Fruit fly (Drosophila melanogaster) whole organism, pupa: ENCODE results near the gene LIMK1.

ENCODE experiments used
- CG10348 ChIP-seq: fragments of 200-800 bp; sonication (Bioruptor generic); IDR thresholded peaks from 2 replicates; pipeline ENCODE4 v1.3.6; 2022; ENCODE audit warnings: missing biosample characterization, missing genetic modification characterization
- CG12605 ChIP-seq: fragments of 200-800 bp; sonication (Bioruptor generic); IDR thresholded peaks from 2 replicates; pipeline ENCODE4 v1.3.6; 2022; ENCODE audit warnings: missing biosample characterization, missing genetic modification characterization
- CG13204 ChIP-seq: fragments of 200-800 bp; sonication (Bioruptor generic); optimal IDR thresholded peaks from 2 replicates; lab custom pipeline; 2018; ENCODE audit warnings: missing biosample characterization, mild to moderate bottlenecking, missing genetic modification characterization, moderate library complexity
- CG14655 ChIP-seq: fragments of 200-800 bp; sonication (Bioruptor generic); optimal IDR thresholded peaks from 3 replicates; lab custom pipeline; 2017; ENCODE audit warnings: mild to moderate bottlenecking, missing biosample characterization, missing genetic modification reagents, missing genetic modification characterization
- CG15710 ChIP-seq: fragments of 200-800 bp; sonication (Bioruptor generic); optimal IDR thresholded peaks from 2 replicates; lab custom pipeline; 2018; ENCODE audit warnings: missing biosample characterization, mild to moderate bottlenecking, missing genetic modification characterization, moderate library complexity
- CG17806 ChIP-seq: fragments of 200-800 bp; sonication (Bioruptor generic); optimal IDR thresholded peaks from 2 replicates; lab custom pipeline; 2018; ENCODE audit warnings: missing biosample characterization, mild to moderate bottlenecking, missing genetic modification characterization, moderate library complexity
- CG32121 ChIP-seq: fragments of 200-800 bp; sonication (Bioruptor generic); IDR thresholded peaks from 2 replicates; pipeline ENCODE4 v1.3.6; 2022; ENCODE audit warnings: missing biosample characterization, missing genetic modification characterization
- CG34367 ChIP-seq: fragments of 200-800 bp; sonication (Bioruptor generic); optimal IDR thresholded peaks from 2 replicates; lab custom pipeline; 2018; ENCODE audit warnings: missing biosample characterization, mild to moderate bottlenecking, missing genetic modification characterization
- CG4496 ChIP-seq: fragments of 200-800 bp; sonication (Bioruptor generic); IDR thresholded peaks from 3 replicates; pipeline ENCODE4 v1.3.6; 2022; ENCODE audit warnings: missing biosample characterization, missing genetic modification characterization
- CG8159 ChIP-seq: fragments of 200-800 bp; sonication (Bioruptor generic); optimal IDR thresholded peaks from 3 replicates; lab custom pipeline; 2018; ENCODE audit warnings: missing biosample characterization, mild to moderate bottlenecking, missing genetic modification characterization, moderate library complexity
- CG8301 ChIP-seq: fragments of 200-800 bp; sonication (Bioruptor generic); optimal IDR thresholded peaks from 2 replicates; lab custom pipeline; 2018; ENCODE audit warnings: missing biosample characterization, mild to moderate bottlenecking, missing genetic modification characterization
- CG9948 ChIP-seq: fragments of 200-800 bp; sonication (Bioruptor generic); optimal IDR thresholded peaks from 2 replicates; lab custom pipeline; 2018; ENCODE audit warnings: missing biosample characterization, mild to moderate bottlenecking, missing genetic modification characterization, moderate library complexity
- D1 ChIP-seq: fragments of 200-800 bp; sonication (Bioruptor generic); optimal IDR thresholded peaks from 2 replicates; lab custom pipeline; 2018; ENCODE audit warnings: missing biosample characterization, mild to moderate bottlenecking, missing genetic modification characterization, moderate library complexity
- EcR ChIP-seq: fragments of 200-800 bp; sonication (Bioruptor generic); optimal IDR thresholded peaks from 3 replicates; lab custom pipeline; 2019; ENCODE audit warnings: missing biosample characterization, missing genetic modification characterization, mild to moderate bottlenecking, moderate library complexity, missing genetic modification reagents
- Ets98B ChIP-seq: fragments of 200-800 bp; sonication (Bioruptor generic); IDR thresholded peaks from 2 replicates; pipeline ENCODE4 v1.3.6; 2022; ENCODE audit warnings: missing biosample characterization, missing genetic modification characterization
- Pif1A ChIP-seq: fragments of 200-800 bp; sonication (Bioruptor generic); optimal IDR thresholded peaks from 3 replicates; lab custom pipeline; 2016; ENCODE audit warnings: missing biosample characterization, missing genetic modification characterization
- Pif1B ChIP-seq: fragments of 200-800 bp; sonication (Bioruptor generic); optimal IDR thresholded peaks from 3 replicates; lab custom pipeline; 2016; ENCODE audit warnings: missing biosample characterization, missing genetic modification characterization
- Snoo ChIP-seq: fragments of 200-800 bp; sonication (Bioruptor generic); optimal IDR thresholded peaks from 3 replicates; lab custom pipeline; 2017; ENCODE audit warnings: missing biosample characterization, mild to moderate bottlenecking, missing genetic modification characterization, inconsistent platforms
- fd96Ca ChIP-seq: fragments of 200-800 bp; sonication (Bioruptor generic); IDR thresholded peaks from 3 replicates; pipeline ENCODE4 v1.3.6; 2022; ENCODE audit warnings: missing biosample characterization, missing genetic modification characterization
- gl ChIP-seq: fragments of 200-800 bp; sonication (Bioruptor generic); optimal IDR thresholded peaks from 2 replicates; lab custom pipeline; 2018; ENCODE audit warnings: missing biosample characterization, mild to moderate bottlenecking, missing genetic modification characterization
- rn ChIP-seq: fragments of 200-800 bp; sonication (Bioruptor generic); IDR thresholded peaks from 2 replicates; pipeline ENCODE4 v1.3.6; 2022; ENCODE audit warnings: missing biosample characterization, missing genetic modification characterization

The LIMK1 gene

DNA sequence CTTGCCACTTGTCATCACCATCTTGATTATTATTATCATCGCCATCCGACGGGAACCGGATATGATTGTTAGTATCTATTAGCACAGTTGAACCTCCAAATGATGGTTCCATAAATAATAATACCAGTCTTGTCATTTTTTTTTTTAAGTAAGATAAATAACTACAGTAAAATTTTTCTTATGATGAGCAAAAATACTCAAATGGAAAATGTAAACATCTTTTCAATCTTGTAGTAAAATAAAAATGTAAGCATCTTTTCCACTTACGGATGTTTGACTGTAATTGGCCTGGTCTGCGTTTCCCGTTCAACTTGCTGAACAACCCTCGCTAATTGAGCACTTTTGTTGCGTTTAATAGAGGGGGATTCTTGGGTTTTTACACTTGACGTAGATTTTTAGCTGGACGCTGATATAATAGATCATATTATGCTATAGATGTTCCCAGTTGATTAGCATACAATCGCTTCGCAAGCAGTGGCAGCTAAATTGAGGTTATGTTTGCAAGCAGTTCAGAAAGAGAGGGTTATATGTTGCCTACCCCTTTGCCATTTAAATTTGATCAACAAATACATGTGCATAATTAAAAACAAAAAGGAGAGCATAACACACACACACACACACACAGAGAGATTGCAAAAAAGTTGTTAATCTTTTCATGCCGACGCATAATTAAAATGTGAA lies 33.7 kb upstream of the LIMK1 start:
- no peak for TF ChIP-seq gl (tag; lab: Kevin White, UChicago)
- TF ChIP-seq CG14655 = no peak
- no peak for TF ChIP-seq fd96Ca (GFP tag; lab: Robert Waterston, UW)
- TF ChIP-seq CG32121 (GFP tag; lab: Robert Waterston, UW) = no peak
- TF ChIP-seq EcR (GFP tag; lab: Kevin White, UChicago) = no peak
- TF ChIP-seq CG10348 (GFP tag; lab: Robert Waterston, UW) = no peak
- TF ChIP-seq Snoo (tag; lab: Kevin White, UChicago) = no peak
- no peak for TF ChIP-seq CG4496
- no peak for TF ChIP-seq CG8159 (tag; lab: Kevin White, UChicago)
- no peak for TF ChIP-seq Pif1A (GFP tag; lab: Kevin White, UChicago)
- TF ChIP-seq CG12605 (GFP tag; lab: Robert Waterston, UW) = no peak
- TF ChIP-seq CG15710 (tag; lab: Kevin White, UChicago) = no peak
- no peak for TF ChIP-seq CG17806 (tag; lab: Kevin White, UChicago)
- TF ChIP-seq, all 21 proteins: peak for 0

DNA sequence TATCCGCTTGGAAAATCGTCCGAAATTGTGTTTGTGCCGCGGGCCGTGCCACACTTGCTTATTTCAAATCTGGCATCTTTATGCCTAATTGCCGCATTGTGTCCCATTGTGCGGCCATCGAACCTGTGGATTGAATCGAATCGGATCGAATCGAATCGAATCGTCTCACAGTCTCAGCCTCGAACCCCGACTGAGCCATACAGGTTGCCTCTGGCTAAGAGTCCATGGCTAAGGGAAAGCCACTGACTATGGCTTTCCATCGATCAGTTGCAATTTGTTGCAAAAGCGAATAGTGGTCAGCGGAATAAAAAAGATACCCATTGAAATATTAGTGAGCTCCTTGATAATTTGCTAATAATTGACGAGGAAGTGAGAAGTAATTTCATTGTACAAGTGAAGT lies 32.0 kb upstream of the LIMK1 start, which contains the start of gene CG15728:
TSS of gene CG15728 (plus strand) at position 301 of the 400 bp plus-strand sequence.
- TF ChIP-seq Snoo (tag; lab: Kevin White, UChicago) = no peak
- TF ChIP-seq, all 21 proteins: peak for 0

dm6 chrX:12621640-12622039 lies 29.6 kb upstream of the LIMK1 start:
- TF ChIP-seq CG13204 (GFP tag; lab: Kevin White, UChicago) (no peak), gl (tag; lab: Kevin White, UChicago) (no peak), D1 (no peak), CG10348 (GFP tag; lab: Robert Waterston, UW) (no peak), CG8301 (tag; lab: Kevin White, UChicago) (no peak)
- TF ChIP-seq, all 21 proteins: peak for 0

dm6 chrX:12615752-12616366 lies 23.9 kb upstream of the LIMK1 start, which contains the start of gene CG11085:
Gene CG11085, plus strand, starts transcription at chrX:12616316.
- TF ChIP-seq Ets98B (GFP tag; lab: Robert Waterston, UW) = no peak

DNA sequence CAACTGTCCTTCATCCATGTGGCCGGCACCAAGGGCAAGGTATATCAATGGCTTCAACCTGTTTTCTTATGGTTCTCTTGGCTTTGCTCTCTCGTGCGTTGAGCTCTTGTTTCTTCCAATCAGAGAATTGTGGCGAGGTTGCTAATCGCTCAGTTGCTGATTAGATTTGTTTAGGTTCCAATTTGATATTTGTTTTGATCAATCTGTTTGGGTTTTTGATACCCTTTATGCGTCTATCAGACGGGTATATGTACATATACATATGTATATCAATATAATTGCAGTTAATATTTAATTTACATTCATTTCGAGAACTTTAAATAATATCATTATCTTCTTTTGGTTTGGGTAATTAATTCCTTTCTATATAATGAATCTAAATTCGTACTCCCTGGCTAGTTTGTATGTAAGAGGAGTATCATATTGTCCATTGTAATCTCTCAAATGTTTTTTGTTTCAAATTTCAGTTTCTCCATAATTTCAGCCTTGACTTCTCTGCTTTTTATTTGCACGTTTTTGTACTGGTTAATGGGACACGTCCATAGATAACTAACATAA lies 21.3 kb upstream of the LIMK1 start:
- TF ChIP-seq Snoo (tag; lab: Kevin White, UChicago) (no peak), EcR (GFP tag; lab: Kevin White, UChicago) (no peak), CG15710 (tag; lab: Kevin White, UChicago) (no peak), CG34367 (tag; lab: Kevin White, UChicago) (no peak), Ets98B (GFP tag; lab: Robert Waterston, UW) (no peak), CG9948 (no peak), CG14655 (no peak), rn (GFP tag; lab: Robert Waterston, UW) (no peak), CG13204 (GFP tag; lab: Kevin White, UChicago) (no peak), CG4496 (no peak), D1 (no peak), Pif1A (GFP tag; lab: Kevin White, UChicago) (no peak), CG10348 (GFP tag; lab: Robert Waterston, UW) (no peak), CG32121 (GFP tag; lab: Robert Waterston, UW) (no peak), gl (tag; lab: Kevin White, UChicago) (no peak)

DNA sequence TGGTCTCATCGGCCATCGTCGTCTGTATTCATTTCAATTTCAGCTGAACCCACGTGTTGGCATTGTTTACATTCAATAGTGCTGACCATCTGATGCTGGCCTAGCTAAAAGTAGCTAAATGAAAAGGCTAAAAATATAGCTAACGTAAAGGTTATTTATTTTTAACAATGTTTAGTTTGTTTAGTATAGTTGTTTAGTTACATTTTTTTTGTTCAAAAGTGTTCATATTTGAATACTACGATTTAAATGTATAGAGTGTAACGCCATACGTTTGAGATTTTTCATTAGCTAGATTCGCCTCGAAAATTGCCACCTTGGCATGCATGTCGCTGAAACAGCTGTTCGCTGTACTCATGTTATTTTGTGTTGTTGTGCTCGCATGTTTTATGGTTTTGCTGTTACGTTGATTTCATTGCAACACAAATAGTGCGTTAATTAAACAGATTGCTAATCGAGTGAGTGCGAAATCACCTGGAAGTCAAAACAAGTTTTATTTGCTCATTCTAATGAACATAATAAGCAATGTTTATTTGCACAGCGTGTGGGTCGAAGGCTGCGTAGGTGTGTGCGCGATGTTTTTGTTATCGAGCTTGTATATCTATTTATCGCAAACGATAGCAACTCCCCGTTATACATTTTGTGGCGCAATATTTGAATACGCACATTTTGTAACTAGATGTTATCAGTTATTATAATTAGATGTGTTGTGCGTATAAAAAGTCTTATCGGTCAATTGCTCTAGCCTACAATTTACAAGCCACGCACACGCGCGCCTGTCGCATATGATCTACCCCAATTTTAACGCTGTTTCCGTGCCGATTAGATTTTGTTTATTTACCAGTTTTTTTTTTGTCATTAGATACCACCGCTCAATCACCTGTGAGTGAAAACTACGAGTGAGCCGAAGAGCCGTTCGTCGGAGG lies 19.8 kb upstream of the LIMK1 start, which contains the start of the genes CG1463 and Fpgs1:
TSS of gene CG1463 (minus strand) at position 132 of the 923 bp plus-strand sequence.
TSS of gene Fpgs1 (plus strand) at position 332 of the 923 bp plus-strand sequence.
- TF ChIP-seq Pif1B (GFP tag; lab: Kevin White, UChicago) (no peak), fd96Ca (GFP tag; lab: Robert Waterston, UW) (no peak), CG32121 (GFP tag; lab: Robert Waterston, UW) (peak; percentile 38; the same call in 1 of the 2 replicates), CG15710 (tag; lab: Kevin White, UChicago) (peak; percentile 37), EcR (GFP tag; lab: Kevin White, UChicago) (peak; percentile 35)
- TF ChIP-seq, all 21 proteins: peak for 3
